Fruit fly (Drosophila melanogaster) whole organism, embryonic: ENCODE data around the gene RpS25.

Experiments
- BtbVII ChIP-seq: fragments of 200-800 bp; sonication (Bioruptor generic); optimal IDR thresholded peaks from 3 replicates; lab custom pipeline; 2017; ENCODE audit warnings: missing biosample characterization, mild to moderate bottlenecking, missing genetic modification characterization
- Bteb2 ChIP-seq: fragments of 200-800 bp; sonication (Bioruptor generic); optimal IDR thresholded peaks from 2 replicates; lab custom pipeline; 2016; ENCODE audit warnings: missing biosample characterization, missing genetic modification characterization
- CG10147 ChIP-seq: fragments of 200-800 bp; sonication (Bioruptor generic); optimal IDR thresholded peaks from 2 replicates; lab custom pipeline; 2019; ENCODE audit warnings: missing biosample characterization, mild to moderate bottlenecking, missing genetic modification characterization, moderate library complexity
- CG10267 ChIP-seq: fragments of 200-800 bp; sonication (Bioruptor generic); optimal IDR thresholded peaks from 2 replicates; lab custom pipeline; 2018; ENCODE audit warnings: missing biosample characterization, mild to moderate bottlenecking, missing genetic modification characterization, moderate library complexity
- CG11456 ChIP-seq: fragments of 200-800 bp; sonication (Bioruptor generic); IDR thresholded peaks from 3 replicates; pipeline ENCODE4 v1.3.6; 2022; ENCODE audit warnings: missing biosample characterization, missing genetic modification characterization
- CG13624 ChIP-seq: fragments of 200-800 bp; sonication (Bioruptor generic); optimal IDR thresholded peaks from 2 replicates; lab custom pipeline; 2016; ENCODE audit warnings: missing biosample characterization, missing genetic modification characterization
- CG16815 ChIP-seq: fragments of 200-800 bp; sonication (Bioruptor generic); optimal IDR thresholded peaks from 3 replicates; lab custom pipeline; 2017; ENCODE audit warnings: missing biosample characterization, mild to moderate bottlenecking, missing genetic modification characterization
- CG17359 ChIP-seq: fragments of 200-800 bp; sonication (Bioruptor generic); optimal IDR thresholded peaks from 3 replicates; lab custom pipeline; 2018; ENCODE audit warnings: missing biosample characterization, mild to moderate bottlenecking, missing genetic modification characterization, moderate library complexity
- CG17385 ChIP-seq: fragments of 200-800 bp; sonication (Bioruptor generic); optimal IDR thresholded peaks from 3 replicates; lab custom pipeline; 2018; ENCODE audit warnings: missing biosample characterization, mild to moderate bottlenecking, missing genetic modification characterization
- CG17829 ChIP-seq: fragments of 200-800 bp; optimal IDR thresholded peaks from 2 replicates; lab custom pipeline; 2019; ENCODE audit warnings: missing biosample characterization, mild to moderate bottlenecking, missing genetic modification characterization, moderate library complexity
- CG17912 ChIP-seq: fragments of 200-800 bp; sonication (Bioruptor generic); optimal IDR thresholded peaks from 2 replicates; lab custom pipeline; 2018; ENCODE audit warnings: missing biosample characterization, mild to moderate bottlenecking, missing genetic modification characterization
- CG18599 ChIP-seq: fragments of 200-800 bp; sonication (Bioruptor generic); optimal IDR thresholded peaks from 3 replicates; lab custom pipeline; 2017; ENCODE audit warnings: missing biosample characterization, missing genetic modification characterization, mild to moderate bottlenecking, moderate library complexity, missing genetic modification reagents
- CG18619 ChIP-seq: fragments of 200-800 bp; sonication (Bioruptor generic); optimal IDR thresholded peaks from 3 replicates; lab custom pipeline; 2017; ENCODE audit warnings: missing biosample characterization, mild to moderate bottlenecking, missing genetic modification characterization
- CG18764 ChIP-seq: fragments of 200-800 bp; sonication (Bioruptor generic); optimal IDR thresholded peaks from 3 replicates; lab custom pipeline; 2016; ENCODE audit warnings: missing biosample characterization, missing genetic modification characterization
- CG2889 ChIP-seq: fragments of 200-800 bp; sonication (Bioruptor generic); IDR thresholded peaks from 3 replicates; pipeline ENCODE4 v1.3.6; 2022; ENCODE audit warnings: missing biosample characterization, missing genetic modification characterization
- CG42726 ChIP-seq: fragments of 200-800 bp; sonication (Bioruptor generic); IDR thresholded peaks from 2 replicates; pipeline ENCODE4 v1.3.6; 2022; ENCODE audit warnings: missing biosample characterization, missing genetic modification characterization; ENCODE audit not compliant: partially characterized antibody
- CG43689 ChIP-seq: fragments of 200-800 bp; sonication (Bioruptor generic); IDR thresholded peaks from 2 replicates; pipeline ENCODE4 v1.3.6; 2022; ENCODE audit warnings: missing biosample characterization, missing genetic modification characterization
- CG4854 ChIP-seq: fragments of 200-800 bp; sonication (Bioruptor generic); optimal IDR thresholded peaks from 2 replicates; lab custom pipeline; 2016; ENCODE audit warnings: missing biosample characterization, missing genetic modification characterization, inconsistent platforms
- CG6683 ChIP-seq: fragments of 200-800 bp; sonication (Bioruptor generic); optimal IDR thresholded peaks from 2 replicates; lab custom pipeline; 2017; ENCODE audit warnings: missing biosample characterization, mild to moderate bottlenecking, missing genetic modification characterization, missing genetic modification reagents
- CG6765 ChIP-seq: fragments of 200-800 bp; sonication (Bioruptor generic); optimal IDR thresholded peaks from 3 replicates; lab custom pipeline; 2017; ENCODE audit warnings: missing biosample characterization, mild to moderate bottlenecking, missing genetic modification characterization
- CG7271 ChIP-seq: fragments of 200-800 bp; sonication (Bioruptor generic); optimal IDR thresholded peaks from 2 replicates; lab custom pipeline; 2018; ENCODE audit warnings: missing biosample characterization, mild to moderate bottlenecking, missing genetic modification characterization, moderate library complexity
- CG7786 ChIP-seq: fragments of 200-800 bp; sonication (Bioruptor generic); optimal IDR thresholded peaks from 2 replicates; lab custom pipeline; 2016; ENCODE audit warnings: missing biosample characterization, missing genetic modification characterization
- CG7839 ChIP-seq: fragments of 200-800 bp; sonication (Bioruptor generic); optimal IDR thresholded peaks from 3 replicates; lab custom pipeline; 2018; ENCODE audit warnings: missing biosample characterization, mild to moderate bottlenecking, missing genetic modification characterization, moderate library complexity
- CG7928 ChIP-seq: fragments of 200-800 bp; sonication (Bioruptor generic); optimal IDR thresholded peaks from 2 replicates; lab custom pipeline; 2017; ENCODE audit warnings: missing biosample characterization, mild to moderate bottlenecking, missing genetic modification characterization
- CG9797 ChIP-seq: fragments of 200-800 bp; sonication (Bioruptor generic); optimal IDR thresholded peaks from 3 replicates; lab custom pipeline; 2018; ENCODE audit warnings: missing biosample characterization, mild to moderate bottlenecking, missing genetic modification characterization
- Dfd ChIP-seq, 2 experiments: fragments of >200 bp; optimal IDR thresholded peaks; 2 replicates each; lab custom pipeline; 2017; ENCODE audit warnings: missing biosample characterization in 2 of 2, missing genetic modification characterization in 2 of 2
- Dref ChIP-seq: fragments of 200-800 bp; sonication (Bioruptor generic); IDR thresholded peaks from 2 replicates; pipeline ENCODE4 v1.3.6; 2022; ENCODE audit warnings: missing biosample characterization, missing genetic modification characterization
- Lhr ChIP-seq: fragments of 200-800 bp; sonication (Bioruptor generic); optimal IDR thresholded peaks from 3 replicates; lab custom pipeline; 2017; ENCODE audit warnings: mild to moderate bottlenecking, missing biosample characterization, missing genetic modification reagents, missing genetic modification characterization
- Lim3 ChIP-seq: fragments of 200-800 bp; sonication (Bioruptor generic); IDR thresholded peaks from 2 replicates; pipeline ENCODE4 v1.3.6; 2022; ENCODE audit warnings: missing biosample characterization, missing genetic modification characterization
- Mad ChIP-seq: fragments of 200-800 bp; sonication (Bioruptor generic); optimal IDR thresholded peaks from 2 replicates; lab custom pipeline; 2016; ENCODE audit warnings: missing biosample characterization, missing genetic modification characterization
- Med ChIP-seq: fragments of 200-800 bp; sonication (Bioruptor generic); peaks from one replicate; lab custom pipeline; 2016; ENCODE audit warnings: missing biosample characterization, missing genetic modification characterization, mild to moderate bottlenecking, inconsistent platforms, moderate library complexity
- NK7.1 ChIP-seq: fragments of 200-800 bp; sonication (Bioruptor generic); optimal IDR thresholded peaks from 3 replicates; lab custom pipeline; 2016; ENCODE audit warnings: missing biosample characterization, missing genetic modification characterization
- Taf1 ChIP-seq: fragments of 200-800 bp; sonication (Bioruptor generic); IDR thresholded peaks from 2 replicates; pipeline ENCODE4 v1.3.6; 2022; ENCODE audit warnings: missing biosample characterization, missing genetic modification characterization
- YL-1 ChIP-seq: fragments of 200-800 bp; sonication (Bioruptor generic); optimal IDR thresholded peaks from 3 replicates; lab custom pipeline; 2017; ENCODE audit warnings: missing biosample characterization, mild to moderate bottlenecking, missing genetic modification characterization
- abd-A ChIP-seq: fragments of 200-800 bp; sonication (Bioruptor generic); optimal IDR thresholded peaks from 3 replicates; lab custom pipeline; 2019; ENCODE audit warnings: missing biosample characterization, mild to moderate bottlenecking, missing genetic modification characterization, moderate library complexity
- ato ChIP-seq: fragments of 200-800 bp; sonication (Bioruptor generic); IDR thresholded peaks from 2 replicates; pipeline ENCODE4 v1.3.6; 2022; ENCODE audit warnings: missing biosample characterization, missing genetic modification characterization; ENCODE audit not compliant: partially characterized antibody
- caup ChIP-seq: fragments of 200-800 bp; sonication (Bioruptor generic); optimal IDR thresholded peaks from 3 replicates; lab custom pipeline; 2017; ENCODE audit warnings: missing biosample characterization, mild to moderate bottlenecking, missing genetic modification characterization, moderate library complexity; ENCODE audit not compliant: severe bottlenecking
- eve ChIP-seq, 2 experiments: fragments of >200 bp; optimal IDR thresholded peaks; 2 replicates each; lab custom pipeline; 2017; ENCODE audit warnings: missing biosample characterization in 2 of 2, missing genetic modification characterization in 2 of 2
- ewg ChIP-seq: fragments of 200-800 bp; sonication (Bioruptor generic); optimal IDR thresholded peaks from 3 replicates; lab custom pipeline; 2017; ENCODE audit warnings: mild to moderate bottlenecking, missing biosample characterization, missing genetic modification reagents, missing genetic modification characterization
- grau ChIP-seq: fragments of 200-800 bp; optimal IDR thresholded peaks from 3 replicates; lab custom pipeline; 2019; ENCODE audit warnings: missing biosample characterization, mild to moderate bottlenecking, missing genetic modification characterization, moderate library complexity
- gsb ChIP-seq: fragments of 200-800 bp; sonication (Bioruptor generic); IDR thresholded peaks from 2 replicates; pipeline ENCODE4 v1.3.6; 2022; ENCODE audit warnings: missing biosample characterization, missing genetic modification characterization
- pan ChIP-seq, 4 experiments: fragments of >200 bp in 3 of 4; fragments of 200-800 bp in 1 of 4; sonication (Bioruptor generic) in 1 of 4; optimal IDR thresholded peaks in 3 of 4; IDR thresholded peaks in 1 of 4; 2 replicates each; pipeline versions ENCODE4 v1.3.6 to Lab custom; 2017 to 2022; ENCODE audit warnings: missing biosample characterization in 2 of 4, missing genetic modification characterization in 2 of 4, mixed read lengths in 1 of 4
- sqz ChIP-seq: fragments of 200-800 bp; sonication (Bioruptor generic); optimal IDR thresholded peaks from 3 replicates; lab custom pipeline; 2018; ENCODE audit warnings: missing biosample characterization, mild to moderate bottlenecking, missing genetic modification characterization
- trem ChIP-seq: fragments of 200-800 bp; optimal IDR thresholded peaks from 3 replicates; lab custom pipeline; 2019; ENCODE audit warnings: missing biosample characterization, mild to moderate bottlenecking, missing genetic modification characterization, moderate library complexity
- zf30C ChIP-seq: fragments of 200-800 bp; sonication (Bioruptor generic); optimal IDR thresholded peaks from 3 replicates; lab custom pipeline; 2018; ENCODE audit warnings: missing biosample characterization, mild to moderate bottlenecking, missing genetic modification characterization

Gene RpS25

dm6 chr3R:11243951-11244660 is 28.0 kb upstream of the RpS25 start, which contains the start of the genes CG17734 and CG5214 (continued):
- TF ChIP-seq CG43689 (no peak), CG4854 (GFP tag; lab: Kevin White, UChicago) (peak; percentile 23)
- TF ChIP-seq, all 482 proteins: peak for 95

DNA sequence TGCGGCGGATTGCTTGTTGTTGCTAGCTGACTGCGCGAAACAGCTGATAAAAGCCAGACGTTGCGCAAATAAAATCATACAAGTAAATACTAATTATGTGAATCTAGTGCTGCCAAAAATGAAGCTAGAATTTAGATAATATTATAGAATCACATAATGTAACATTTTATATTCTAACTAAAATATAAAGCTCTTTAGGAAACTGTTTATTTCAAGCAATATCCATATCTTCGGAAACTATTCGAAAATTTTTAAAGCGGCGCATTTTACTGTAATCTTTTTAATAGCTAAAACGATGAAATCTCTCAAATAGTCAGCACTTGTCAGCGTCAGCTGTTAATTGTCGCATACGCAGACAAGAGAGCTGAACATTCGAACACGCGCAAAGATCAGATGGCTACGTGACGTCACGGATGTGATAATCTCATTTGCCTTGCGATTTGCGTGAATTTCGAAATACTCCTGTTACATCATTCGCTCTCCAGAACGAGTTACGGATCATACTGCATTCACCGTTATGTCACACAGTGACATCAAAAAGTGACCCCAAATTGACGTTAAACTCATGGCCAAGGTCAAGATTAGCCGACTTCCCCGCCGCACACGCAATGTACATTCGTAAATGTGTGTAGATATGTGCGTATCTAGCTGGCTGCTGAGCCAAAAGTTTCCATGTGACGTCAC is 27.1 kb upstream of the RpS25 start:
- TF ChIP-seq zf30C (GFP tag; lab: Kevin White, UChicago) (no peak), NK7.1 (GFP tag; lab: Kevin White, UChicago) (no peak), CG9797 (GFP tag; lab: Kevin White, UChicago) (no peak), Taf1 (no peak), CG7786 (GFP tag; lab: Kevin White, UChicago) (no peak), CG13624 (GFP tag; lab: Kevin White, UChicago) (peak; percentile 51), CG10147 (GFP tag; lab: Kevin White, UChicago) (peak; percentile 45), CG17385 (GFP tag; lab: Kevin White, UChicago) (no peak), Lim3 (no peak), CG10267 (tag; lab: Kevin White, UChicago) (peak; percentile 34), Bteb2 (GFP tag; lab: Kevin White, UChicago) (no peak), CG18764 (GFP tag; lab: Kevin White, UChicago) (no peak), CG17912 (GFP tag; lab: Kevin White, UChicago) (no peak), pan (optimal IDR thresholded peaks at IDR 0.05; lab: Kevin White, UChicago) (no peak), pan (GFP tag; optimal IDR thresholded peaks at IDR 0.05 in 1 of 2, IDR thresholded peaks at IDR 0.05 in 1 of 2) (no peak), trem (tag; lab: Kevin White, UChicago) (peak; percentile 50), CG7271 (tag; lab: Kevin White, UChicago) (no peak), CG17829 (tag; lab: Kevin White, UChicago) (peak; percentile 30), gsb (GFP tag; lab: Robert Waterston, UW) (no peak), CG7839 (tag; lab: Kevin White, UChicago) (peak; percentile 61), CG7928 (GFP tag; lab: Kevin White, UChicago) (no peak), abd-A (tag; lab: Kevin White, UChicago) (no peak), grau (tag; lab: Kevin White, UChicago) (peak; percentile 22), CG6683 (peak; percentile 30), Dfd (GFP tag; optimal IDR thresholded peaks at IDR 0.05; lab: Kevin White, UChicago) (no peak), ato (GFP tag; lab: Robert Waterston, UW) (no peak), CG17359 (tag; lab: Kevin White, UChicago) (peak; percentile 57), CG6765 (peak; percentile 60), Dref (GFP tag; lab: Robert Waterston, UW) (no peak), CG2889 (GFP tag; lab: Robert Waterston, UW) (no peak), CG42726 (GFP tag; lab: Robert Waterston, UW) (no peak), CG18599 (GFP tag; lab: Kevin White, UChicago) (peak; percentile 60), sqz (no peak), CG18619 (GFP tag; lab: Kevin White, UChicago) (no peak), Med (GFP tag; lab: Kevin White, UChicago) (peak; percentile 84), CG11456 (GFP tag; lab: Robert Waterston, UW) (no peak), caup (GFP tag; lab: Kevin White, UChicago) (peak; percentile 22), eve (GFP tag; optimal IDR thresholded peaks at IDR 0.05; lab: Kevin White, UChicago) (no peak), Lhr (no peak), Mad (GFP tag; lab: Kevin White, UChicago) (no peak), CG16815 (GFP tag; lab: Kevin White, UChicago) (no peak), YL-1 (GFP tag; lab: Kevin White, UChicago) (no peak), BtbVII (GFP tag; lab: Kevin White, UChicago) (peak; percentile 84), ewg (no peak)
